ENCODE assay signal across 1 fruit fly cellular context in genomic region chr3R:23117683-23118470, dm6.
TF ChIP-seq lines count a peak whose summit lies in the region.

TSS of gene Rassf (minus strand) at chr3R:23117931.
TSS of gene CenB1A (plus strand) at chr3R:23118400.

TF ChIP-seq in whole organism, embryonic, 481 proteins besides CTCF, POLR2A, EP300 and RAD21 (continued from another document):
- TF ChIP-seq gt (GFP tag; IDR thresholded peaks at IDR 0.05; lab: Robert Waterston, UW) (no peak), CG9876 (GFP tag; optimal IDR thresholded peaks at IDR 0.05; lab: Kevin White, UChicago) (peak; percentile 14), Oaz (GFP tag; IDR thresholded peaks at IDR 0.05; lab: Robert Waterston, UW) (0 out of 2 replicates have a peak, but pooled peaks have one; percentile 28), CG7745 (tag; optimal IDR thresholded peaks at IDR 0.05; lab: Kevin White, UChicago) (no peak), CG3407 (GFP tag; optimal IDR thresholded peaks at IDR 0.05; lab: Kevin White, UChicago) (no peak), CG13287 (GFP tag; IDR thresholded peaks at IDR 0.05; lab: Robert Waterston, UW; ENCODE audit: partially characterized antibody) (peak; percentile 74), Bdp1 (GFP tag; optimal IDR thresholded peaks at IDR 0.05; lab: Kevin White, UChicago) (peak; percentile 37), sisA (GFP tag; IDR thresholded peaks at IDR 0.05; lab: Robert Waterston, UW) (peak; percentile 37; the same call in 1 of the 2 replicates), h (optimal IDR thresholded peaks at IDR 0.05; lab: Kevin White, UChicago) (no peak)
